Worm (Caenorhabditis elegans) whole organism, young adult: Measurements from ENCODE around the gene npr-13.

Experiments used
- cebp-2 ChIP-seq: fragments of 200-800 bp; sonication (Bioruptor generic); IDR thresholded peaks from 2 replicates; pipeline ENCODE4 v1.3.6; 2022; ENCODE audit warnings: missing genetic modification characterization, missing compliant biosample characterization
- dpl-1 ChIP-seq: fragments of 150-350 bp; optimal IDR thresholded peaks from 2 replicates; lab custom pipeline; 2014; ENCODE audit warnings: missing biosample characterization, missing genetic modification reagents, missing genetic modification characterization
- madf-6 ChIP-seq: fragments of 200-800 bp; sonication (Bioruptor generic); IDR thresholded peaks from 2 replicates; pipeline ENCODE4 v1.3.6; 2022; ENCODE audit warnings: missing genetic modification reagents, missing genetic modification characterization, missing compliant biosample characterization
- nhr-179 ChIP-seq: sonication (generic microtip); optimal IDR thresholded peaks from 2 replicates; lab custom pipeline; 2016; ENCODE audit warnings: mild to moderate bottlenecking, missing genetic modification characterization, missing compliant biosample characterization
- unc-62 ChIP-seq: fragments of 150-350 bp; optimal IDR thresholded peaks from 2 replicates; lab custom pipeline; 2014; ENCODE audit warnings: missing biosample characterization, missing genetic modification reagents, missing genetic modification characterization

- no peak for TF ChIP-seq unc-62 (GFP tag; lab: Kevin White, UChicago)
- 0 out of 2 replicates have a peak, but pooled peaks have one; percentile 56 for TF ChIP-seq cebp-2 (GFP tag; lab: Robert Waterston, UW)
- TF ChIP-seq dpl-1 (GFP tag; lab: Kevin White, UChicago) = no peak
- no peak for TF ChIP-seq nhr-179
- TF ChIP-seq madf-6 (GFP tag; lab: Robert Waterston, UW) = peak; percentile 67
These were observed 17.9 kb upstream of the npr-13 start for ce11 chrV:14876257-14876656.
